Fruit fly (Drosophila melanogaster) whole organism, embryonic: ENCODE data around the gene CG6006.

Experiments used
- Abd-B ChIP-seq: fragments of 200-800 bp; sonication (Bioruptor generic); optimal IDR thresholded peaks from 2 replicates; lab custom pipeline; 2018; ENCODE audit warnings: missing biosample characterization, mild to moderate bottlenecking, missing genetic modification characterization, moderate library complexity
- Atf3 ChIP-seq: fragments of 200-800 bp; sonication (Bioruptor generic); optimal IDR thresholded peaks from 3 replicates; lab custom pipeline; 2016; ENCODE audit warnings: missing biosample characterization, missing genetic modification characterization
- BEAF-32 ChIP-seq: fragments of 200-800 bp; sonication (Bioruptor generic); optimal IDR thresholded peaks from 3 replicates; lab custom pipeline; 2017; ENCODE audit warnings: missing biosample characterization, missing genetic modification characterization, mild to moderate bottlenecking, moderate library complexity, missing genetic modification reagents
- CG10147 ChIP-seq: fragments of 200-800 bp; sonication (Bioruptor generic); optimal IDR thresholded peaks from 2 replicates; lab custom pipeline; 2019; ENCODE audit warnings: missing biosample characterization, mild to moderate bottlenecking, missing genetic modification characterization, moderate library complexity
- CG10654 ChIP-seq: fragments of 200-800 bp; sonication (Bioruptor generic); optimal IDR thresholded peaks from 2 replicates; lab custom pipeline; 2016; ENCODE audit warnings: missing biosample characterization, missing genetic modification characterization
- CG11695 ChIP-seq: fragments of 200-800 bp; sonication (Bioruptor generic); IDR thresholded peaks from 3 replicates; pipeline ENCODE4 v1.3.6; 2022; ENCODE audit warnings: missing biosample characterization, missing genetic modification characterization
- CG12155 ChIP-seq: fragments of 200-800 bp; sonication (Bioruptor generic); optimal IDR thresholded peaks from 3 replicates; lab custom pipeline; 2016; ENCODE audit warnings: missing biosample characterization, missing genetic modification characterization
- CG18262 ChIP-seq: fragments of 200-800 bp; optimal IDR thresholded peaks from 3 replicates; lab custom pipeline; 2019; ENCODE audit warnings: missing biosample characterization, mild to moderate bottlenecking, missing genetic modification characterization, moderate library complexity
- CG2116 ChIP-seq: fragments of 200-800 bp; sonication (Bioruptor generic); optimal IDR thresholded peaks from 3 replicates; lab custom pipeline; 2018; ENCODE audit warnings: missing biosample characterization, mild to moderate bottlenecking, missing genetic modification characterization
- CG2129 ChIP-seq: fragments of 200-800 bp; sonication (Bioruptor generic); IDR thresholded peaks from 2 replicates; pipeline ENCODE4 v1.3.6; 2022; ENCODE audit warnings: missing biosample characterization, missing genetic modification characterization; ENCODE audit not compliant: partially characterized antibody
- CG2199 ChIP-seq: fragments of 200-800 bp; sonication (Bioruptor generic); IDR thresholded peaks from 3 replicates; pipeline ENCODE4 v1.3.6; 2022; ENCODE audit warnings: missing biosample characterization, missing genetic modification characterization
- CG2889 ChIP-seq: fragments of 200-800 bp; sonication (Bioruptor generic); IDR thresholded peaks from 3 replicates; pipeline ENCODE4 v1.3.6; 2022; ENCODE audit warnings: missing biosample characterization, missing genetic modification characterization
- CG30403 ChIP-seq: fragments of 200-800 bp; sonication (Bioruptor generic); optimal IDR thresholded peaks from 3 replicates; lab custom pipeline; 2016; ENCODE audit warnings: missing biosample characterization, missing genetic modification characterization
- CG31224 ChIP-seq: fragments of 200-800 bp; sonication (Bioruptor generic); IDR thresholded peaks from 2 replicates; pipeline ENCODE4 v1.3.6; 2022; ENCODE audit warnings: missing biosample characterization, missing genetic modification characterization
- CG31388 ChIP-seq: fragments of 200-800 bp; sonication (Bioruptor generic); optimal IDR thresholded peaks from 2 replicates; lab custom pipeline; 2016; ENCODE audit warnings: missing biosample characterization, missing genetic modification characterization
- CG32532 ChIP-seq: fragments of 200-800 bp; sonication (Bioruptor generic); IDR thresholded peaks from 2 replicates; pipeline ENCODE4 v1.3.6; 2022; ENCODE audit warnings: missing biosample characterization, missing genetic modification characterization
- CG34376 ChIP-seq: fragments of 200-800 bp; sonication (Bioruptor generic); optimal IDR thresholded peaks from 2 replicates; lab custom pipeline; 2018; ENCODE audit warnings: missing biosample characterization, mild to moderate bottlenecking, missing genetic modification characterization
- CG3726 ChIP-seq: fragments of 200-800 bp; sonication (Bioruptor generic); IDR thresholded peaks from 3 replicates; pipeline ENCODE4, ENCODE4 v1.3.6; 2022; ENCODE audit warnings: missing biosample characterization, missing genetic modification characterization
- CG3838 ChIP-seq: fragments of 200-800 bp; sonication (Bioruptor generic); optimal IDR thresholded peaks from 3 replicates; lab custom pipeline; 2016; ENCODE audit warnings: missing biosample characterization, missing genetic modification characterization
- CG43689 ChIP-seq: fragments of 200-800 bp; sonication (Bioruptor generic); IDR thresholded peaks from 2 replicates; pipeline ENCODE4 v1.3.6; 2022; ENCODE audit warnings: missing biosample characterization, missing genetic modification characterization
- CG7987 ChIP-seq: fragments of 200-800 bp; sonication (Bioruptor generic); optimal IDR thresholded peaks from 2 replicates; lab custom pipeline; 2018; ENCODE audit warnings: missing biosample characterization, mild to moderate bottlenecking, missing genetic modification characterization, moderate library complexity
- Ets97D ChIP-seq: fragments of 200-800 bp; sonication (Bioruptor generic); optimal IDR thresholded peaks from 3 replicates; lab custom pipeline; 2016; ENCODE audit warnings: missing biosample characterization, missing genetic modification characterization
- H2.0 ChIP-seq: fragments of 200-800 bp; sonication (Bioruptor generic); IDR thresholded peaks from 2 replicates; pipeline ENCODE4 v1.3.6; 2022; ENCODE audit warnings: missing biosample characterization, missing genetic modification characterization
- HLH54F ChIP-seq: fragments of 200-800 bp; sonication (Bioruptor generic); optimal IDR thresholded peaks from 3 replicates; lab custom pipeline; 2016; ENCODE audit warnings: missing biosample characterization, missing genetic modification characterization
- Meics ChIP-seq: fragments of 200-800 bp; sonication (Bioruptor generic); optimal IDR thresholded peaks from 2 replicates; lab custom pipeline; 2017; ENCODE audit warnings: missing biosample characterization, mild to moderate bottlenecking, missing genetic modification characterization
- NC2β ChIP-seq: fragments of 200-800 bp; sonication (Bioruptor generic); optimal IDR thresholded peaks from 2 replicates; lab custom pipeline; 2016; ENCODE audit warnings: missing biosample characterization, missing genetic modification characterization
- Neu2 ChIP-seq: fragments of 200-800 bp; sonication (Bioruptor generic); optimal IDR thresholded peaks from 3 replicates; lab custom pipeline; 2016; ENCODE audit warnings: missing biosample characterization, missing genetic modification characterization, borderline replicate concordance
- PHDP ChIP-seq: fragments of 200-800 bp; sonication (Bioruptor generic); optimal IDR thresholded peaks from 3 replicates; lab custom pipeline; 2018; ENCODE audit warnings: missing biosample characterization, mild to moderate bottlenecking, missing genetic modification characterization, moderate library complexity
- Sry-δ ChIP-seq: fragments of 200-800 bp; sonication (Bioruptor generic); optimal IDR thresholded peaks from 2 replicates; lab custom pipeline; 2016; ENCODE audit warnings: missing biosample characterization, missing genetic modification characterization
- amos ChIP-seq: fragments of 200-800 bp; sonication (Bioruptor generic); IDR thresholded peaks from 2 replicates; pipeline ENCODE4 v1.3.6; 2022; ENCODE audit warnings: missing biosample characterization, missing genetic modification characterization; ENCODE audit not compliant: partially characterized antibody
- ap ChIP-seq: fragments of 200-800 bp; sonication (Bioruptor generic); IDR thresholded peaks from 2 replicates; pipeline ENCODE4 v1.3.6; 2022; ENCODE audit warnings: missing biosample characterization, missing genetic modification characterization
- chn ChIP-seq: fragments of 200-800 bp; sonication (Bioruptor generic); optimal IDR thresholded peaks from 2 replicates; lab custom pipeline; 2016; ENCODE audit warnings: missing biosample characterization, missing genetic modification characterization
- crc ChIP-seq: fragments of 200-800 bp; sonication (Bioruptor generic); optimal IDR thresholded peaks from 2 replicates; lab custom pipeline; 2016; ENCODE audit warnings: missing biosample characterization, missing genetic modification characterization
- fd64A ChIP-seq: fragments of 200-800 bp; sonication (Bioruptor generic); optimal IDR thresholded peaks from 3 replicates; lab custom pipeline; 2018; ENCODE audit warnings: missing biosample characterization, mild to moderate bottlenecking, missing genetic modification characterization
- her ChIP-seq: fragments of 200-800 bp; sonication (Bioruptor generic); optimal IDR thresholded peaks from 2 replicates; lab custom pipeline; 2016; ENCODE audit warnings: missing biosample characterization, missing genetic modification characterization
- lilli ChIP-seq: fragments of 200-800 bp; sonication (Bioruptor generic); optimal IDR thresholded peaks from 3 replicates; lab custom pipeline; 2016; ENCODE audit warnings: missing biosample characterization, missing genetic modification characterization
- mirr ChIP-seq: fragments of 200-800 bp; sonication (Bioruptor generic); optimal IDR thresholded peaks from 3 replicates; lab custom pipeline; 2018; ENCODE audit warnings: missing biosample characterization, mild to moderate bottlenecking, missing genetic modification characterization
- org-1 ChIP-seq: fragments of 200-800 bp; sonication (Bioruptor generic); optimal IDR thresholded peaks from 2 replicates; lab custom pipeline; 2017; ENCODE audit warnings: missing biosample characterization, missing genetic modification characterization
- pb ChIP-seq: fragments of 200-800 bp; sonication (Bioruptor generic); optimal IDR thresholded peaks from 3 replicates; lab custom pipeline; 2016; ENCODE audit warnings: missing biosample characterization, missing genetic modification characterization
- psq ChIP-seq: fragments of 200-800 bp; sonication (Bioruptor generic); optimal IDR thresholded peaks from 2 replicates; lab custom pipeline; 2017; ENCODE audit warnings: missing biosample characterization, missing genetic modification characterization
- pum ChIP-seq: fragments of 200-800 bp; sonication (Bioruptor generic); optimal IDR thresholded peaks from 2 replicates; lab custom pipeline; 2016; ENCODE audit warnings: missing biosample characterization, missing genetic modification characterization
- repo ChIP-seq: fragments of 200-800 bp; sonication (Bioruptor generic); optimal IDR thresholded peaks from 2 replicates; lab custom pipeline; 2016; ENCODE audit warnings: missing biosample characterization, missing genetic modification characterization
- ro ChIP-seq: fragments of 200-800 bp; sonication (Bioruptor generic); IDR thresholded peaks from 2 replicates; pipeline ENCODE4 v1.3.6; 2022; ENCODE audit warnings: missing biosample characterization, missing genetic modification characterization
- sna ChIP-seq: fragments of 200-800 bp; sonication (Bioruptor generic); IDR thresholded peaks from 2 replicates; pipeline ENCODE4 v1.3.6; 2022; ENCODE audit warnings: missing biosample characterization, missing genetic modification characterization; ENCODE audit not compliant: partially characterized antibody
- tna ChIP-seq: fragments of 200-800 bp; sonication (Bioruptor generic); IDR thresholded peaks from 2 replicates; pipeline ENCODE4 v1.3.6; 2022; ENCODE audit warnings: missing biosample characterization, missing genetic modification characterization; ENCODE audit not compliant: partially characterized antibody
- wdn ChIP-seq: fragments of 200-800 bp; sonication (Bioruptor generic); IDR thresholded peaks from 2 replicates; pipeline ENCODE4 v1.3.6; 2022; ENCODE audit warnings: missing biosample characterization, missing genetic modification characterization
- z ChIP-seq: fragments of 200-800 bp; sonication (Bioruptor generic); IDR thresholded peaks from 3 replicates; pipeline ENCODE4 v1.3.6; 2022; ENCODE audit warnings: missing biosample characterization, missing genetic modification characterization
- zen2 ChIP-seq: fragments of 200-800 bp; sonication (Bioruptor generic); IDR thresholded peaks from 3 replicates; pipeline ENCODE4 v1.3.6; 2022; ENCODE audit warnings: missing biosample characterization, missing genetic modification characterization; ENCODE audit not compliant: partially characterized antibody
- zf30C ChIP-seq: fragments of 200-800 bp; sonication (Bioruptor generic); optimal IDR thresholded peaks from 3 replicates; lab custom pipeline; 2018; ENCODE audit warnings: missing biosample characterization, mild to moderate bottlenecking, missing genetic modification characterization

CG6006 gene

dm6 chr3R:16146632-16147453 lies 7.9 kb upstream of the CG6006 start, which contains the start of the genes Mic26-27 and CG5916 (continued):
- TF ChIP-seq CG31388 (GFP tag; lab: Kevin White, UChicago) (no peak), Neu2 (GFP tag; lab: Kevin White, UChicago) (peak; percentile 42), her (GFP tag; lab: Kevin White, UChicago) (peak; percentile 75), sna (GFP tag; lab: Robert Waterston, UW) (peak; percentile 100), NC2β (GFP tag; lab: Kevin White, UChicago) (peak; percentile 85), chn (GFP tag; lab: Kevin White, UChicago) (peak; percentile 86), repo (peak; percentile 69), PHDP (tag; lab: Kevin White, UChicago) (peak; percentile 80), pum (peak; percentile 78), H2.0 (peak; percentile 81), CG30403 (GFP tag; lab: Kevin White, UChicago) (peak; percentile 93), Ets97D (GFP tag; lab: Kevin White, UChicago) (peak; percentile 89), CG10147 (GFP tag; lab: Kevin White, UChicago) (peak; percentile 69), crc (GFP tag; lab: Kevin White, UChicago) (peak; percentile 18), CG7987 (GFP tag; lab: Kevin White, UChicago) (peak; percentile 25), ro (GFP tag; lab: Robert Waterston, UW) (0 out of 2 replicates have a peak, but pooled peaks have one; percentile 53), org-1 (GFP tag; lab: Kevin White, UChicago) (peak; percentile 14), CG18262 (tag; lab: Kevin White, UChicago) (peak; percentile 71), ap (GFP tag; lab: Robert Waterston, UW) (0 out of 2 replicates have a peak, but pooled peaks have one; percentile 20), zf30C (GFP tag; lab: Kevin White, UChicago) (no peak), Meics (peak; percentile 63), CG31224 (peak; percentile 51), tna (GFP tag; lab: Robert Waterston, UW) (peak; percentile 96), CG2889 (GFP tag; lab: Robert Waterston, UW) (peak; percentile 75; the same call in 1 of the 3 replicates), HLH54F (GFP tag; lab: Kevin White, UChicago) (peak; percentile 94), mirr (GFP tag; lab: Kevin White, UChicago) (peak; percentile 65), pb (GFP tag; lab: Kevin White, UChicago) (peak; percentile 71), BEAF-32 (peak; percentile 100), wdn (GFP tag; lab: Robert Waterston, UW) (peak; percentile 41; the same call in 1 of the 2 replicates), CG10654 (GFP tag; lab: Kevin White, UChicago) (peak; percentile 64), CG3838 (peak; percentile 42), CG2116 (GFP tag; lab: Kevin White, UChicago) (peak; percentile 68), z (no peak), CG2129 (GFP tag; lab: Robert Waterston, UW) (peak; percentile 100), CG3726 (no peak), CG43689 (GFP tag; lab: Robert Waterston, UW) (no peak), lilli (peak; percentile 81), zen2 (GFP tag; lab: Robert Waterston, UW) (peak; percentile 98), CG2199 (GFP tag; lab: Robert Waterston, UW) (no peak; the same call in 1 of the 3 replicates), Sry-δ (GFP tag; lab: Kevin White, UChicago) (peak; percentile 94), CG12155 (GFP tag; lab: Kevin White, UChicago) (peak; percentile 67), CG11695 (GFP tag; lab: Robert Waterston, UW) (no peak; the same call in 2 of the 3 replicates), Atf3 (peak; percentile 81), Abd-B (peak; percentile 88), CG32532 (GFP tag; lab: Robert Waterston, UW) (peak; percentile 67), fd64A (no peak), psq (GFP tag; lab: Kevin White, UChicago) (peak; percentile 36), amos (GFP tag; lab: Robert Waterston, UW) (peak; percentile 98), CG34376 (GFP tag; lab: Kevin White, UChicago) (peak; percentile 28)
